Worm (Caenorhabditis elegans) whole organism, young adult: ENCODE measurements around the gene H04D03.4.

Experiments used
- B0019.2 ChIP-seq: fragments of 200-800 bp; sonication (Bioruptor generic); conservative IDR thresholded peaks from 2 replicates; pipeline ENCODE4 v1.3.6; 2022; ENCODE audit warnings: missing genetic modification reagents, missing genetic modification characterization, missing compliant biosample characterization
- B0035.1 ChIP-seq: sonication (generic microtip); optimal IDR thresholded peaks from 2 replicates; lab custom pipeline; 2016; ENCODE audit warnings: missing genetic modification characterization, mild to moderate bottlenecking, missing compliant biosample characterization, missing genotype, missing genetic modification reagents
- C17E4.6 ChIP-seq: fragments of 200-800 bp; sonication (Bioruptor generic); IDR thresholded peaks from 2 replicates; pipeline ENCODE4 v1.3.6; 2022; ENCODE audit warnings: missing genetic modification reagents, missing genetic modification characterization, missing compliant biosample characterization
- D2030.7 ChIP-seq: fragments of 200-800 bp; sonication (Bioruptor generic); IDR thresholded peaks from 2 replicates; pipeline ENCODE4 v1.3.6; 2022; ENCODE audit warnings: missing genetic modification reagents, missing genetic modification characterization, missing compliant biosample characterization
- F23B12.7 ChIP-seq: sonication (generic microtip); optimal IDR thresholded peaks from 2 replicates; lab custom pipeline; 2017; ENCODE audit warnings: missing genetic modification characterization, mild to moderate bottlenecking, missing compliant biosample characterization, antibody characterized with exemption, moderate library complexity; ENCODE audit not compliant: insufficient read depth
- F33H1.4 ChIP-seq: fragments of 200-800 bp; sonication (Bioruptor generic); IDR thresholded peaks from 2 replicates; pipeline ENCODE4 v1.3.6; 2022; ENCODE audit warnings: missing genetic modification reagents, missing genetic modification characterization, missing compliant biosample characterization
- F55B11.4 ChIP-seq: sonication (generic microtip); optimal IDR thresholded peaks from 2 replicates; lab custom pipeline; 2016; ENCODE audit warnings: missing compliant biosample characterization, missing genetic modification characterization, borderline replicate concordance; ENCODE audit not compliant: insufficient read depth
- F57A8.1 ChIP-seq: fragments of 200-800 bp; sonication (Bioruptor generic); optimal IDR thresholded peaks from 2 replicates; lab custom pipeline; 2018; ENCODE audit warnings: mild to moderate bottlenecking, missing genetic modification characterization, moderate library complexity, missing compliant biosample characterization
- K11D2.4 ChIP-seq: fragments of 200-800 bp; sonication (Bioruptor generic); IDR thresholded peaks from 2 replicates; pipeline ENCODE4 v1.3.6; 2022; ENCODE audit warnings: missing genetic modification reagents, missing genetic modification characterization, missing compliant biosample characterization
- Y53F4B.3 ChIP-seq: fragments of 200-800 bp; sonication (Bioruptor generic); IDR thresholded peaks from 2 replicates; pipeline ENCODE4 v1.3.6; 2022; ENCODE audit warnings: missing genetic modification reagents, missing genetic modification characterization, missing compliant biosample characterization
- Y79H2A.3 ChIP-seq: fragments of 200-800 bp; sonication (Bioruptor generic); conservative IDR thresholded peaks from 2 replicates; pipeline ENCODE4 v1.3.6; 2022; ENCODE audit warnings: missing genetic modification reagents, missing genetic modification characterization, missing compliant biosample characterization
- akir-1 ChIP-seq: fragments of 200-800 bp; sonication (Bioruptor generic); optimal IDR thresholded peaks from 2 replicates; lab custom pipeline; 2018; ENCODE audit warnings: mild to moderate bottlenecking, missing genetic modification characterization, moderate library complexity, missing compliant biosample characterization
- aptf-2 ChIP-seq: fragments of 200-800 bp; sonication (Bioruptor generic); conservative IDR thresholded peaks from 2 replicates; pipeline ENCODE4 v1.3.6; 2022; ENCODE audit warnings: missing genetic modification reagents, missing genetic modification characterization, missing compliant biosample characterization
- atf-7 ChIP-seq: sonication (generic microtip); optimal IDR thresholded peaks from 2 replicates; lab custom pipeline; 2017; ENCODE audit warnings: mild to moderate bottlenecking, missing genetic modification characterization, missing compliant biosample characterization
- athp-1 ChIP-seq: sonication (generic microtip); optimal IDR thresholded peaks from 2 replicates; lab custom pipeline; 2017; ENCODE audit warnings: mild to moderate bottlenecking, missing genetic modification characterization, missing compliant biosample characterization
- attf-3 ChIP-seq: fragments of 200-800 bp; sonication (Bioruptor generic); conservative IDR thresholded peaks from 2 replicates; pipeline ENCODE4 v1.3.6; 2022; ENCODE audit warnings: missing genetic modification reagents, missing genetic modification characterization, missing compliant biosample characterization
- cebp-2 ChIP-seq: fragments of 200-800 bp; sonication (Bioruptor generic); IDR thresholded peaks from 2 replicates; pipeline ENCODE4 v1.3.6; 2022; ENCODE audit warnings: missing genetic modification characterization, missing compliant biosample characterization
- ceh-40 ChIP-seq: fragments of 200-800 bp; sonication (Bioruptor generic); IDR thresholded peaks from 2 replicates; pipeline ENCODE4 v1.3.6; 2022; ENCODE audit warnings: missing genetic modification characterization, missing compliant biosample characterization
- ceh-79 ChIP-seq: sonication (generic microtip); optimal IDR thresholded peaks from 2 replicates; lab custom pipeline; 2017; ENCODE audit warnings: mild to moderate bottlenecking, missing genetic modification characterization, missing compliant biosample characterization
- ceh-91 ChIP-seq: fragments of 200-800 bp; sonication (Bioruptor generic); IDR thresholded peaks from 2 replicates; pipeline ENCODE4 v1.3.6; 2022; ENCODE audit warnings: missing genetic modification reagents, missing genetic modification characterization, missing compliant biosample characterization
- dpff-1 ChIP-seq: sonication (generic microtip); optimal IDR thresholded peaks from 2 replicates; lab custom pipeline; 2017; ENCODE audit warnings: mild to moderate bottlenecking, missing genetic modification characterization, missing compliant biosample characterization
- efl-1 ChIP-seq: fragments of 150-350 bp; optimal IDR thresholded peaks from 2 replicates; lab custom pipeline; 2014; ENCODE audit warnings: missing biosample characterization, missing genetic modification reagents, missing genetic modification characterization
- egl-18 ChIP-seq: fragments of 200-800 bp; sonication (Bioruptor generic); IDR thresholded peaks from 2 replicates; pipeline ENCODE4 v1.3.6; 2022; ENCODE audit warnings: missing genetic modification reagents, missing genetic modification characterization, missing compliant biosample characterization
- egrh-3 ChIP-seq: fragments of 200-800 bp; sonication (Bioruptor generic); IDR thresholded peaks from 2 replicates; pipeline ENCODE4 v1.3.6; 2022; ENCODE audit warnings: missing genetic modification reagents, missing genetic modification characterization, missing compliant biosample characterization
- gei-17 ChIP-seq: fragments of 200-800 bp; sonication (Bioruptor generic); optimal IDR thresholded peaks from 2 replicates; lab custom pipeline; 2018; ENCODE audit warnings: mild to moderate bottlenecking, missing genetic modification characterization, missing compliant biosample characterization
- hmg-1.2 ChIP-seq: fragments of 200-800 bp; sonication (Bioruptor generic); IDR thresholded peaks from 2 replicates; pipeline ENCODE4 v1.3.6; 2022; ENCODE audit warnings: missing genetic modification reagents, missing genetic modification characterization, missing compliant biosample characterization
- hmg-20 ChIP-seq: fragments of 200-800 bp; sonication (Bioruptor generic); IDR thresholded peaks from 2 replicates; pipeline ENCODE4 v1.3.6; 2022; ENCODE audit warnings: missing genetic modification reagents, missing genetic modification characterization, missing compliant biosample characterization
- let-526 ChIP-seq: fragments of 200-800 bp; sonication (Bioruptor generic); IDR thresholded peaks from 2 replicates; pipeline ENCODE4 v1.3.6; 2022; ENCODE audit warnings: missing genetic modification reagents, missing genetic modification characterization, missing compliant biosample characterization
- let-607 ChIP-seq, 2 experiments: fragments of 200-800 bp in 1 of 2; sonication (Bioruptor generic) in 1 of 2; sonication (generic microtip) in 1 of 2; optimal IDR thresholded peaks; 2 replicates each; lab custom pipeline; 2016 to 2018; ENCODE audit warnings: mild to moderate bottlenecking in 2 of 2, missing compliant biosample characterization in 2 of 2, missing genetic modification characterization in 2 of 2, moderate library complexity in 2 of 2, missing genotype in 1 of 2
- lin-54 ChIP-seq: fragments of 200-800 bp; sonication (Bioruptor generic); optimal IDR thresholded peaks from 2 replicates; lab custom pipeline; 2018; ENCODE audit warnings: mild to moderate bottlenecking, missing genetic modification characterization, missing compliant biosample characterization
- mel-28 ChIP-seq: sonication (generic microtip); optimal IDR thresholded peaks from 2 replicates; lab custom pipeline; 2016; ENCODE audit warnings: borderline replicate concordance, mild to moderate bottlenecking, missing genetic modification characterization, missing compliant biosample characterization
- mes-4 ChIP-seq: sonication (generic microtip); optimal IDR thresholded peaks from 2 replicates; lab custom pipeline; 2016; ENCODE audit warnings: missing genotype, missing genetic modification characterization, missing compliant biosample characterization
- nfya-2 ChIP-seq: fragments of 200-800 bp; sonication (Bioruptor generic); IDR thresholded peaks from 2 replicates; pipeline ENCODE4 v1.3.6; 2022; ENCODE audit warnings: missing genetic modification reagents, missing genetic modification characterization, missing compliant biosample characterization
- nhr-179 ChIP-seq: sonication (generic microtip); optimal IDR thresholded peaks from 2 replicates; lab custom pipeline; 2016; ENCODE audit warnings: mild to moderate bottlenecking, missing genetic modification characterization, missing compliant biosample characterization
- nhr-27 ChIP-seq: fragments of 200-800 bp; sonication (Bioruptor generic); optimal IDR thresholded peaks from 2 replicates; lab custom pipeline; 2018; ENCODE audit warnings: mild to moderate bottlenecking, missing genetic modification characterization, moderate library complexity, missing compliant biosample characterization
- nhr-80 ChIP-seq: sonication (generic microtip); optimal IDR thresholded peaks from 2 replicates; lab custom pipeline; 2016; ENCODE audit warnings: missing genetic modification characterization, missing compliant biosample characterization
- pha-4 ChIP-seq: fragments of 150-350 bp; sonication (generic microtip); optimal IDR thresholded peaks from 2 replicates; lab custom pipeline; 2014; ENCODE audit warnings: missing biosample characterization, missing genetic modification reagents, missing genetic modification characterization
- rec-8 ChIP-seq, 2 experiments: sonication (generic microtip); optimal IDR thresholded peaks; 2 replicates each; lab custom pipeline; 2016; ENCODE audit warnings: mild to moderate bottlenecking in 2 of 2, missing genetic modification characterization in 2 of 2, missing genetic modification reagents in 2 of 2, missing genotype in 2 of 2, missing biosample characterization in 1 of 2, missing compliant biosample characterization in 1 of 2, moderate library complexity in 1 of 2
- sea-2 ChIP-seq: fragments of 200-800 bp; sonication (Bioruptor generic); IDR thresholded peaks from 2 replicates; pipeline ENCODE4 v1.3.6; 2022; ENCODE audit warnings: missing genetic modification characterization, missing compliant biosample characterization
- somi-1 ChIP-seq: fragments of 200-800 bp; sonication (Bioruptor generic); optimal IDR thresholded peaks from 2 replicates; lab custom pipeline; 2018; ENCODE audit warnings: mild to moderate bottlenecking, missing genetic modification characterization, missing compliant biosample characterization
- tbp1 ChIP-seq: fragments of 200-800 bp; sonication (Bioruptor generic); optimal IDR thresholded peaks from 2 replicates; lab custom pipeline; 2018; ENCODE audit warnings: mild to moderate bottlenecking, missing genetic modification characterization, missing compliant biosample characterization
- tlf-1 ChIP-seq: fragments of 200-800 bp; sonication (Bioruptor generic); optimal IDR thresholded peaks from 2 replicates; lab custom pipeline; 2018; ENCODE audit warnings: mild to moderate bottlenecking, missing genetic modification characterization, missing compliant biosample characterization
- unc-62 ChIP-seq: fragments of 150-350 bp; optimal IDR thresholded peaks from 2 replicates; lab custom pipeline; 2014; ENCODE audit warnings: missing biosample characterization, missing genetic modification reagents, missing genetic modification characterization
- xnd-1 ChIP-seq: sonication (generic microtip); optimal IDR thresholded peaks from 2 replicates; lab custom pipeline; 2016; ENCODE audit warnings: missing genotype, missing genetic modification reagents, missing genetic modification characterization, missing compliant biosample characterization
- ztf-18 ChIP-seq: sonication (generic microtip); optimal IDR thresholded peaks from 2 replicates; lab custom pipeline; 2016; ENCODE audit warnings: missing genotype, mild to moderate bottlenecking, missing genetic modification characterization, missing compliant biosample characterization
- ztf-25 ChIP-seq: fragments of 200-800 bp; sonication (Bioruptor generic); IDR thresholded peaks from 2 replicates; pipeline ENCODE4 v1.3.6; 2022; ENCODE audit warnings: missing genetic modification reagents, missing genetic modification characterization, missing compliant biosample characterization
- ztf-26 ChIP-seq: sonication (generic microtip); optimal IDR thresholded peaks from 2 replicates; lab custom pipeline; 2017; ENCODE audit warnings: missing genetic modification characterization, missing compliant biosample characterization
- ztf-6 ChIP-seq: fragments of 200-800 bp; sonication (Bioruptor generic); IDR thresholded peaks from 2 replicates; pipeline ENCODE4 v1.3.6; 2022; ENCODE audit warnings: missing genetic modification reagents, missing genetic modification characterization, missing compliant biosample characterization

H04D03.4 gene

ce11 chrIII:10407198-10407663, 43.7 kb downstream of the H04D03.4 start, which contains the start of gene hat-1 (continued):
- TF ChIP-seq gei-17 (GFP tag; lab: Kevin White, UChicago) (peak; percentile 85), K11D2.4 (GFP tag; lab: Robert Waterston, UW) (peak; percentile 94), mel-28 (peak; percentile 49), Y79H2A.3 (no peak), C17E4.6 (GFP tag; lab: Robert Waterston, UW) (peak; percentile 91), F57A8.1 (GFP tag; lab: Kevin White, UChicago) (no peak), ztf-6 (no peak), pha-4 (tag; lab: Kevin White, UChicago) (peak; percentile 76), nhr-179 (tag; lab: Kevin White, UChicago) (no peak), atf-7 (tag; lab: Kevin White, UChicago) (peak; percentile 92), F23B12.7 (tag; lab: Kevin White, UChicago) (peak; percentile 63), F55B11.4 (tag; lab: Kevin White, UChicago) (no peak), rec-8 (tag; optimal IDR thresholded peaks at IDR 0.05; lab: Kevin White, UChicago) (peak in 1 of 2 experiments; percentile 55), nhr-27 (tag; lab: Kevin White, UChicago) (no peak), efl-1 (GFP tag; lab: Kevin White, UChicago) (peak; percentile 81), ztf-25 (GFP tag; lab: Robert Waterston, UW) (no peak), mes-4 (no peak), akir-1 (GFP tag; lab: Kevin White, UChicago) (no peak), ceh-79 (tag; lab: Kevin White, UChicago) (no peak), tbp1 (GFP tag; lab: Kevin White, UChicago) (peak; percentile 75), nhr-80 (tag; lab: Kevin White, UChicago) (peak; percentile 50), dpff-1 (tag; lab: Kevin White, UChicago) (no peak), hmg-1.2 (GFP tag; lab: Robert Waterston, UW) (peak; percentile 100), nfya-2 (GFP tag; lab: Robert Waterston, UW) (no peak), let-526 (0 out of 2 replicates have a peak, but pooled peaks have one; percentile 65), ceh-40 (no peak), B0035.1 (tag; lab: Kevin White, UChicago) (peak; percentile 68), let-607 (tag; optimal IDR thresholded peaks at IDR 0.05; lab: Kevin White, UChicago) (peak; percentile 81 to 87), xnd-1 (tag; lab: Kevin White, UChicago) (peak; percentile 82), D2030.7 (GFP tag; lab: Robert Waterston, UW) (peak; percentile 95), attf-3 (GFP tag; lab: Robert Waterston, UW) (no peak; the same call in 1 of the 2 replicates), egl-18 (0 out of 2 replicates have a peak, but pooled peaks have one; percentile 53), B0019.2 (peak; percentile 97), Y53F4B.3 (GFP tag; lab: Robert Waterston, UW) (no peak), F33H1.4 (GFP tag; lab: Robert Waterston, UW) (peak; percentile 100), aptf-2 (GFP tag; lab: Robert Waterston, UW) (peak; percentile 54), tlf-1 (GFP tag; lab: Kevin White, UChicago) (peak; percentile 96), lin-54 (GFP tag; lab: Kevin White, UChicago) (peak; percentile 96), ceh-91 (GFP tag; lab: Robert Waterston, UW) (peak; percentile 93), cebp-2 (GFP tag; lab: Robert Waterston, UW) (no peak), ztf-18 (tag; lab: Kevin White, UChicago) (peak; percentile 82), ztf-26 (tag; lab: Kevin White, UChicago) (peak; percentile 95), egrh-3 (GFP tag; lab: Robert Waterston, UW) (peak; percentile 54; the same call in 1 of the 2 replicates), unc-62 (GFP tag; lab: Kevin White, UChicago) (no peak), sea-2 (GFP tag; lab: Robert Waterston, UW) (peak; percentile 71; the same call in 1 of the 2 replicates), athp-1 (peak; percentile 97), somi-1 (peak; percentile 91), hmg-20 (GFP tag; lab: Robert Waterston, UW) (0 out of 2 replicates have a peak, but pooled peaks have one; percentile 50)
